Fruit fly (Drosophila melanogaster) whole organism, embryonic: Measurements from ENCODE around the gene CG5290.

Experiments
- Atf-2 ChIP-seq: fragments of 200-800 bp; sonication (Bioruptor generic); optimal IDR thresholded peaks from 2 replicates; lab custom pipeline; 2016; ENCODE audit warnings: missing biosample characterization, missing genetic modification characterization
- CG13123 ChIP-seq: fragments of 200-800 bp; sonication (Bioruptor generic); optimal IDR thresholded peaks from 2 replicates; lab custom pipeline; 2016; ENCODE audit warnings: missing biosample characterization, missing genetic modification characterization
- CG18619 ChIP-seq: fragments of 200-800 bp; sonication (Bioruptor generic); optimal IDR thresholded peaks from 3 replicates; lab custom pipeline; 2017; ENCODE audit warnings: missing biosample characterization, mild to moderate bottlenecking, missing genetic modification characterization
- CG8765 ChIP-seq: fragments of 200-800 bp; sonication (Bioruptor generic); IDR thresholded peaks from 2 replicates; pipeline ENCODE4 v1.3.6; 2022; ENCODE audit warnings: missing biosample characterization, missing genetic modification characterization
- Camta ChIP-seq: fragments of 200-800 bp; sonication (Bioruptor generic); optimal IDR thresholded peaks from 2 replicates; lab custom pipeline; 2016; ENCODE audit warnings: missing biosample characterization, missing genetic modification characterization
- Doc2 ChIP-seq: fragments of 200-800 bp; sonication (Bioruptor generic); IDR thresholded peaks from 2 replicates; pipeline ENCODE4 v1.3.6; 2022; ENCODE audit warnings: missing biosample characterization, missing genetic modification characterization
- Dp ChIP-seq: fragments of 200-800 bp; sonication (Bioruptor generic); optimal IDR thresholded peaks from 2 replicates; lab custom pipeline; 2018; ENCODE audit warnings: missing biosample characterization, mild to moderate bottlenecking, missing genetic modification characterization, moderate library complexity
- Mad ChIP-seq: fragments of 200-800 bp; sonication (Bioruptor generic); optimal IDR thresholded peaks from 2 replicates; lab custom pipeline; 2016; ENCODE audit warnings: missing biosample characterization, missing genetic modification characterization
- NK7.1 ChIP-seq: fragments of 200-800 bp; sonication (Bioruptor generic); optimal IDR thresholded peaks from 3 replicates; lab custom pipeline; 2016; ENCODE audit warnings: missing biosample characterization, missing genetic modification characterization
- Scr ChIP-seq: fragments of 200-800 bp; sonication (Bioruptor generic); IDR thresholded peaks from 2 replicates; pipeline ENCODE4 v1.3.6; 2022; ENCODE audit warnings: missing biosample characterization, missing genetic modification characterization; ENCODE audit not compliant: partially characterized antibody
- az2 ChIP-seq: fragments of 200-800 bp; sonication (Bioruptor generic); optimal IDR thresholded peaks from 3 replicates; lab custom pipeline; 2016; ENCODE audit warnings: missing biosample characterization, missing genetic modification characterization
- dysf ChIP-seq: fragments of 200-800 bp; sonication (Bioruptor generic); IDR thresholded peaks from 3 replicates; pipeline ENCODE4 v1.3.6; 2022; ENCODE audit warnings: missing biosample characterization, missing genetic modification characterization
- pzg ChIP-seq: fragments of 200-800 bp; sonication (Bioruptor generic); optimal IDR thresholded peaks from 3 replicates; lab custom pipeline; 2018; ENCODE audit warnings: missing biosample characterization, mild to moderate bottlenecking, missing genetic modification characterization, moderate library complexity

- TF ChIP-seq Doc2 (no peak), Dp (GFP tag; lab: Kevin White, UChicago) (no peak), CG18619 (no peak), CG13123 (no peak), NK7.1 (GFP tag; lab: Kevin White, UChicago) (no peak), az2 (GFP tag; lab: Kevin White, UChicago) (no peak), CG8765 (GFP tag; lab: Robert Waterston, UW) (no peak), Mad (no peak), Atf-2 (GFP tag; lab: Kevin White, UChicago) (no peak), pzg (no peak), dysf (GFP tag; lab: Robert Waterston, UW) (no peak), Camta (GFP tag; lab: Kevin White, UChicago) (no peak), Scr (GFP tag; lab: Robert Waterston, UW) (no peak)
Observed at dm6 chr3L:17950132-17950815, 37.9 kb upstream of the CG5290 start.
